Worm (Caenorhabditis elegans) whole organism, young adult: ENCODE results near the gene sri-54.

Experiments
- C17E4.6 ChIP-seq: fragments of 200-800 bp; sonication (Bioruptor generic); IDR thresholded peaks from 2 replicates; pipeline ENCODE4 v1.3.6; 2022; ENCODE audit warnings: missing genetic modification reagents, missing genetic modification characterization, missing compliant biosample characterization
- F37B4.10 ChIP-seq: fragments of 200-800 bp; sonication (Bioruptor generic); IDR thresholded peaks from 2 replicates; pipeline ENCODE4 v1.3.6; 2022; ENCODE audit warnings: missing genetic modification characterization, missing compliant biosample characterization
- K11D2.4 ChIP-seq: fragments of 200-800 bp; sonication (Bioruptor generic); IDR thresholded peaks from 2 replicates; pipeline ENCODE4 v1.3.6; 2022; ENCODE audit warnings: missing genetic modification reagents, missing genetic modification characterization, missing compliant biosample characterization
- Y53G8AR.9 ChIP-seq: fragments of 200-800 bp; sonication (Bioruptor generic); conservative IDR thresholded peaks from 2 replicates; pipeline ENCODE4 v1.3.6; 2022; ENCODE audit warnings: missing genetic modification reagents, missing genetic modification characterization, missing compliant biosample characterization
- ceh-91 ChIP-seq: fragments of 200-800 bp; sonication (Bioruptor generic); IDR thresholded peaks from 2 replicates; pipeline ENCODE4 v1.3.6; 2022; ENCODE audit warnings: missing genetic modification reagents, missing genetic modification characterization, missing compliant biosample characterization
- gei-17 ChIP-seq: fragments of 200-800 bp; sonication (Bioruptor generic); optimal IDR thresholded peaks from 2 replicates; lab custom pipeline; 2018; ENCODE audit warnings: mild to moderate bottlenecking, missing genetic modification characterization, missing compliant biosample characterization
- him-1 ChIP-seq: sonication (generic microtip); optimal IDR thresholded peaks from 2 replicates; lab custom pipeline; 2016; ENCODE audit warnings: missing genotype, missing genetic modification reagents, missing genetic modification characterization, missing compliant biosample characterization
- lsy-27 ChIP-seq: sonication (generic microtip); optimal IDR thresholded peaks from 2 replicates; lab custom pipeline; 2017; ENCODE audit warnings: missing genetic modification characterization, mild to moderate bottlenecking, missing compliant biosample characterization, antibody characterized with exemption, missing genotype, borderline replicate concordance; ENCODE audit not compliant: insufficient read depth
- nfya-2 ChIP-seq: fragments of 200-800 bp; sonication (Bioruptor generic); IDR thresholded peaks from 2 replicates; pipeline ENCODE4 v1.3.6; 2022; ENCODE audit warnings: missing genetic modification reagents, missing genetic modification characterization, missing compliant biosample characterization
- nhr-90 ChIP-seq: sonication (generic microtip); optimal IDR thresholded peaks from 2 replicates; lab custom pipeline; 2016; ENCODE audit warnings: missing genotype, mild to moderate bottlenecking, missing genetic modification characterization, missing compliant biosample characterization
- pha-4 ChIP-seq: fragments of 150-350 bp; sonication (generic microtip); optimal IDR thresholded peaks from 2 replicates; lab custom pipeline; 2014; ENCODE audit warnings: missing biosample characterization, missing genetic modification reagents, missing genetic modification characterization
- unc-130 ChIP-seq: sonication (generic microtip); optimal IDR thresholded peaks from 2 replicates; lab custom pipeline; 2016; ENCODE audit warnings: missing genetic modification reagents, missing genetic modification characterization, missing compliant biosample characterization

DNA sequence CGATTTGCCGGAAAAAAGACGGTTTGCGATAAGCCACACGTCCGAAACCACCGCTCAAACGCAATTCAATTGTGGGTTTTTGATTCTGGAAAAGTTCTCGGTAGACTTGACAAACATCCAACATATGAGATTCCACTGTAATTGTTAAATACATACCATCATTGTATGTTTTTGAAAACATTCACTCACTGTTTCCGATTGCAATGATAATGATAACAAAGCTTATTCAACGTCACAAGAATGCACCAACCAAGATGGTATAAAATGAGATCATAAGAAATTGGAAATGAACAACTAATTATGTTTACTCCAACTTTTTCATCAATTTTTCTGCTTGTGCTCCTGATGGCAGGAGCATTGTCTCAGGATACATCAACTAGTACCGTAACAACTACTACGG is 31.9 kb downstream of the sri-54 start, which contains the start of gene clec-122:
- TF ChIP-seq C17E4.6 (no peak), pha-4 (tag; lab: Kevin White, UChicago) (no peak), ceh-91 (no peak), K11D2.4 (GFP tag; lab: Robert Waterston, UW) (no peak), F37B4.10 (GFP tag; lab: Robert Waterston, UW) (no peak), him-1 (tag; lab: Kevin White, UChicago) (no peak), Y53G8AR.9 (GFP tag; lab: Robert Waterston, UW) (no peak), gei-17 (GFP tag; lab: Kevin White, UChicago) (no peak), nhr-90 (tag; lab: Kevin White, UChicago) (no peak), unc-130 (GFP tag; lab: Kevin White, UChicago) (no peak), nfya-2 (GFP tag; lab: Robert Waterston, UW) (no peak), lsy-27 (tag; lab: Kevin White, UChicago) (no peak)
